Worm (Caenorhabditis elegans) whole organism, late embryonic: ENCODE results near the gene C47A4.3.

ENCODE experiments used
- C08G9.2 ChIP-seq: sonication (generic microtip); optimal IDR thresholded peaks from 2 replicates; lab custom pipeline; 2016; ENCODE audit warnings: mild to moderate bottlenecking, missing genetic modification characterization, moderate library complexity, missing compliant biosample characterization
- C38D4.7 ChIP-seq: fragments of 200-800 bp; sonication (Bioruptor generic); optimal IDR thresholded peaks from 2 replicates; lab custom pipeline; 2018; ENCODE audit warnings: mild to moderate bottlenecking, missing genetic modification characterization, moderate library complexity, missing compliant biosample characterization
- Y22D7AL.16 ChIP-seq: sonication (generic microtip); optimal IDR thresholded peaks from 2 replicates; lab custom pipeline; 2016; ENCODE audit warnings: missing genetic modification characterization, missing compliant biosample characterization
- ahr-1 ChIP-seq: sonication (generic microtip); optimal IDR thresholded peaks from 2 replicates; lab custom pipeline; 2016; ENCODE audit warnings: missing genetic modification characterization, missing compliant biosample characterization
- ceh-14 ChIP-seq: sonication (generic microtip); optimal IDR thresholded peaks from 2 replicates; lab custom pipeline; 2016; ENCODE audit warnings: missing genotype, missing genetic modification characterization, missing compliant biosample characterization
- ceh-18 ChIP-seq: sonication (generic microtip); optimal IDR thresholded peaks from 2 replicates; lab custom pipeline; 2016; ENCODE audit warnings: missing genetic modification characterization, missing compliant biosample characterization
- ceh-2 ChIP-seq: sonication (generic microtip); optimal IDR thresholded peaks from 2 replicates; lab custom pipeline; 2016; ENCODE audit warnings: missing genotype, missing genetic modification characterization, missing compliant biosample characterization
- ceh-31 ChIP-seq: sonication (generic microtip); optimal IDR thresholded peaks from 2 replicates; lab custom pipeline; 2016; ENCODE audit warnings: missing genetic modification characterization, missing compliant biosample characterization
- ceh-45 ChIP-seq: fragments of 200-800 bp; sonication (Bioruptor generic); IDR thresholded peaks from 2 replicates; pipeline ENCODE4 v1.3.6; 2022; ENCODE audit warnings: missing genetic modification reagents, missing genetic modification characterization, missing compliant biosample characterization
- ceh-48 ChIP-seq: sonication (generic microtip); optimal IDR thresholded peaks from 2 replicates; lab custom pipeline; 2016; ENCODE audit warnings: missing genetic modification characterization, inconsistent platforms, missing compliant biosample characterization
- ceh-9 ChIP-seq: sonication (generic microtip); optimal IDR thresholded peaks from 2 replicates; lab custom pipeline; 2016; ENCODE audit warnings: mild to moderate bottlenecking, missing genetic modification characterization, inconsistent platforms, missing compliant biosample characterization
- che-1 ChIP-seq: sonication (generic microtip); optimal IDR thresholded peaks from 2 replicates; lab custom pipeline; 2016; ENCODE audit warnings: mild to moderate bottlenecking, missing genetic modification characterization, missing compliant biosample characterization
- elt-2 ChIP-seq: sonication (generic microtip); optimal IDR thresholded peaks from 2 replicates; lab custom pipeline; 2016; ENCODE audit warnings: missing genetic modification reagents, missing genetic modification characterization, missing compliant biosample characterization
- ets-4 ChIP-seq: sonication (generic microtip); optimal IDR thresholded peaks from 2 replicates; lab custom pipeline; 2016; ENCODE audit warnings: missing genetic modification characterization, missing compliant biosample characterization
- fkh-10 ChIP-seq: fragments of 150-350 bp; optimal IDR thresholded peaks from 2 replicates; lab custom pipeline; 2014; ENCODE audit warnings: missing biosample characterization, missing genetic modification reagents, missing genetic modification characterization
- hlh-15 ChIP-seq: sonication (generic microtip); optimal IDR thresholded peaks from 2 replicates; lab custom pipeline; 2016; ENCODE audit warnings: missing genetic modification characterization, missing compliant biosample characterization
- hlh-30 ChIP-seq: sonication (generic microtip); optimal IDR thresholded peaks from 2 replicates; lab custom pipeline; 2017; ENCODE audit warnings: antibody characterized with exemption, missing genetic modification characterization, missing compliant biosample characterization; ENCODE audit not compliant: insufficient read depth
- hlh-6 ChIP-seq: sonication (generic microtip); optimal IDR thresholded peaks from 2 replicates; lab custom pipeline; 2016; ENCODE audit warnings: missing genotype, missing genetic modification characterization, missing compliant biosample characterization
- hlh-8 ChIP-seq: sonication (generic microtip); optimal IDR thresholded peaks from 2 replicates; lab custom pipeline; 2016; ENCODE audit warnings: missing genotype, missing genetic modification characterization, missing compliant biosample characterization
- lin-11 ChIP-seq: fragments of 200-800 bp; sonication (Bioruptor generic); optimal IDR thresholded peaks from 2 replicates; lab custom pipeline; 2018; ENCODE audit warnings: mild to moderate bottlenecking, missing genetic modification characterization, missing compliant biosample characterization
- nfya-1 ChIP-seq: sonication (generic microtip); optimal IDR thresholded peaks from 2 replicates; lab custom pipeline; 2017; ENCODE audit warnings: missing genetic modification characterization, mild to moderate bottlenecking, missing compliant biosample characterization, antibody characterized with exemption, moderate library complexity
- nhr-232 ChIP-seq: sonication (generic microtip); optimal IDR thresholded peaks from 2 replicates; lab custom pipeline; 2016; ENCODE audit warnings: missing genetic modification characterization, missing compliant biosample characterization
- npax-4 ChIP-seq: sonication (generic microtip); optimal IDR thresholded peaks from 2 replicates; lab custom pipeline; 2016; ENCODE audit warnings: missing genetic modification characterization, missing compliant biosample characterization
- pag-3 ChIP-seq: sonication (generic microtip); optimal IDR thresholded peaks from 2 replicates; lab custom pipeline; 2016; ENCODE audit warnings: missing compliant biosample characterization, missing genetic modification characterization, borderline replicate concordance
- pat-9 ChIP-seq: fragments of 200-800 bp; sonication (Bioruptor generic); optimal IDR thresholded peaks from 2 replicates; lab custom pipeline; 2018; ENCODE audit warnings: mild to moderate bottlenecking, missing genetic modification characterization, moderate library complexity, missing compliant biosample characterization
- pha-2 ChIP-seq: sonication (generic microtip); optimal IDR thresholded peaks from 2 replicates; lab custom pipeline; 2017; ENCODE audit warnings: mild to moderate bottlenecking, missing genetic modification characterization, missing compliant biosample characterization
- pqm-1 ChIP-seq: sonication (generic microtip); optimal IDR thresholded peaks from 2 replicates; lab custom pipeline; 2016; ENCODE audit warnings: missing genetic modification characterization, missing compliant biosample characterization
- pros-1 ChIP-seq: fragments of 150-350 bp; optimal IDR thresholded peaks from 2 replicates; lab custom pipeline; 2014; ENCODE audit warnings: missing biosample characterization, missing genetic modification reagents, missing genetic modification characterization
- rnt-1 ChIP-seq: sonication (generic microtip); optimal IDR thresholded peaks from 2 replicates; lab custom pipeline; 2016; ENCODE audit warnings: missing genetic modification characterization, missing compliant biosample characterization
- sox-4 ChIP-seq: sonication (generic microtip); optimal IDR thresholded peaks from 2 replicates; lab custom pipeline; 2017; ENCODE audit warnings: mild to moderate bottlenecking, missing genetic modification characterization, inconsistent platforms, missing compliant biosample characterization
- tbx-2 ChIP-seq: sonication (generic microtip); optimal IDR thresholded peaks from 2 replicates; lab custom pipeline; 2016; ENCODE audit warnings: missing genetic modification characterization, missing compliant biosample characterization
- tbx-7 ChIP-seq: sonication (generic microtip); optimal IDR thresholded peaks from 2 replicates; lab custom pipeline; 2016; ENCODE audit warnings: missing genotype, missing genetic modification characterization, missing compliant biosample characterization
- ttx-3 ChIP-seq: sonication (generic microtip); optimal IDR thresholded peaks from 2 replicates; lab custom pipeline; 2016; ENCODE audit warnings: missing genetic modification reagents, missing genetic modification characterization, missing compliant biosample characterization
- unc-55 ChIP-seq: sonication (generic microtip); optimal IDR thresholded peaks from 2 replicates; lab custom pipeline; 2017; ENCODE audit warnings: missing biosample characterization, missing genetic modification reagents, missing genetic modification characterization

The C47A4.3 gene

ce11 chrIV:13784774-13785173 lies 42.6 kb upstream of the C47A4.3 start:
- TF ChIP-seq nhr-232 (tag; lab: Kevin White, UChicago) (no peak), npax-4 (tag; lab: Kevin White, UChicago) (no peak), ceh-14 (tag; lab: Kevin White, UChicago) (no peak), elt-2 (tag; lab: Kevin White, UChicago) (no peak), hlh-30 (tag; lab: Kevin White, UChicago) (no peak), ceh-45 (GFP tag; lab: Robert Waterston, UW) (no peak), hlh-8 (no peak), sox-4 (tag; lab: Kevin White, UChicago) (no peak), hlh-6 (tag; lab: Kevin White, UChicago) (no peak), C38D4.7 (GFP tag; lab: Kevin White, UChicago) (no peak), ets-4 (tag; lab: Kevin White, UChicago) (no peak)

- TF ChIP-seq ceh-14 (tag; lab: Kevin White, UChicago) (no peak), tbx-2 (tag; lab: Kevin White, UChicago) (peak; percentile 61), ceh-2 (tag; lab: Kevin White, UChicago) (peak; percentile 5), che-1 (tag; lab: Kevin White, UChicago) (no peak), hlh-30 (tag; lab: Kevin White, UChicago) (peak; percentile 83), C08G9.2 (tag; lab: Kevin White, UChicago) (peak; percentile 53), ceh-31 (tag; lab: Kevin White, UChicago) (peak; percentile 52), ahr-1 (tag; lab: Kevin White, UChicago) (no peak), tbx-7 (tag; lab: Kevin White, UChicago) (peak; percentile 11)
Measured at ce11 chrIV:13783237-13784012, 41.3 kb upstream of the C47A4.3 start, which contains the start of gene iscu-1. iscu-1 (plus strand) TSS chrIV:13783962.

- TF ChIP-seq lin-11 (tag; lab: Kevin White, UChicago) (no peak), pat-9 (no peak), ttx-3 (tag; lab: Kevin White, UChicago) (no peak), pros-1 (tag; lab: Kevin White, UChicago) (no peak), ceh-31 (tag; lab: Kevin White, UChicago) (no peak), hlh-15 (tag; lab: Kevin White, UChicago) (no peak), hlh-30 (tag; lab: Kevin White, UChicago) (no peak), hlh-6 (tag; lab: Kevin White, UChicago) (no peak), C38D4.7 (GFP tag; lab: Kevin White, UChicago) (no peak), pag-3 (no peak), fkh-10 (no peak), ceh-18 (tag; lab: Kevin White, UChicago) (no peak), ceh-45 (GFP tag; lab: Robert Waterston, UW) (no peak), rnt-1 (no peak), ceh-9 (tag; lab: Kevin White, UChicago) (no peak)
- TF ChIP-seq, all 69 proteins: peak for 0
Measured at ce11 chrIV:13782319-13782718, 40.2 kb upstream of the C47A4.3 start.

ce11 chrIV:13778710-13779109 lies 36.6 kb upstream of the C47A4.3 start, which contains the start of gene gly-10:
gly-10 (plus strand) TSS chrIV:13779096.
- no peak for TF ChIP-seq ceh-48 (tag; lab: Kevin White, UChicago)
- TF ChIP-seq pqm-1, result no peak
- no peak for TF ChIP-seq Y22D7AL.16
- no peak for TF ChIP-seq ahr-1 (tag; lab: Kevin White, UChicago)

ce11 chrIV:13777480-13777879 lies 35.3 kb upstream of the C47A4.3 start, which contains the start of gene rpl-18:
rpl-18 (plus strand) TSS chrIV:13777865.
- TF ChIP-seq ttx-3 (tag; lab: Kevin White, UChicago), result peak; percentile 18
- no peak for TF ChIP-seq pha-2 (tag; lab: Kevin White, UChicago)
- peak; percentile 40 for TF ChIP-seq ceh-31 (tag; lab: Kevin White, UChicago)
- TF ChIP-seq tbx-2 (tag; lab: Kevin White, UChicago), result peak; percentile 16
- peak; percentile 79 for TF ChIP-seq hlh-30 (tag; lab: Kevin White, UChicago)
- peak; percentile 80 for TF ChIP-seq nfya-1 (tag; lab: Kevin White, UChicago)
- TF ChIP-seq ets-4 (tag; lab: Kevin White, UChicago), result no peak
- TF ChIP-seq unc-55 (GFP tag; lab: Kevin White, UChicago), result peak; percentile 36
